Fruit fly (Drosophila melanogaster): ENCODE results near the gene AkhR.
A peak's percentile ranks its signal among the peaks of the same experiment; 100 is the strongest.

AkhR gene

dm6 chr2L:6698387-6698786 is 17.6 kb downstream of the AkhR start (continued):
- TF ChIP-seq ERR (GFP tag; optimal IDR thresholded peaks at IDR 0.05) (no peak), CG10321 (GFP tag; IDR thresholded peaks at IDR 0.05) (no peak), h (optimal IDR thresholded peaks at IDR 0.05) (no peak), ftz-f1 (GFP tag; optimal IDR thresholded peaks at IDR 0.05) (no peak), ham (GFP tag; IDR thresholded peaks at IDR 0.05) (no peak), CG4360 (GFP tag; IDR thresholded peaks at IDR 0.05) (no peak), NC2β (GFP tag; optimal IDR thresholded peaks at IDR 0.05) (peak; percentile 21), CG12942 (GFP tag; optimal IDR thresholded peaks at IDR 0.05) (peak; percentile 2), Optix (GFP tag; IDR thresholded peaks at IDR 0.05) (no peak), nerfin-2 (GFP tag; IDR thresholded peaks at IDR 0.05; ENCODE audit: partially characterized antibody) (no peak), knrl (GFP tag; IDR thresholded peaks at IDR 0.05; ENCODE audit: partially characterized antibody) (no peak), ato (GFP tag; IDR thresholded peaks at IDR 0.05; ENCODE audit: partially characterized antibody) (no peak)

dm6 chr2L:6696229-6696628 is 19.8 kb downstream of the AkhR start:
- no peak for TF ChIP-seq pan (optimal IDR thresholded peaks at IDR 0.05)
- no peak for TF ChIP-seq pan (GFP tag; optimal IDR thresholded peaks at IDR 0.05 in 1 of 2, IDR thresholded peaks at IDR 0.05 in 1 of 2)
- peak; percentile 43 for TF ChIP-seq oc (tag; optimal IDR thresholded peaks at IDR 0.05)
- TF ChIP-seq grn (GFP tag; optimal IDR thresholded peaks at IDR 0.05) = peak; percentile 94
- TF ChIP-seq CG31441 (GFP tag; IDR thresholded peaks at IDR 0.05) = no peak
- no peak for TF ChIP-seq CG4707 (GFP tag; optimal IDR thresholded peaks at IDR 0.05)
- TF ChIP-seq Stat92E (GFP tag; optimal IDR thresholded peaks at IDR 0.05) = peak in 1 of 3 experiments; percentile 79

- no peak for TF ChIP-seq CG7271 (tag; optimal IDR thresholded peaks at IDR 0.05)
- TF ChIP-seq CG14050 (GFP tag; IDR thresholded peaks at IDR 0.05) = no peak
- no peak for TF ChIP-seq psq (GFP tag; optimal IDR thresholded peaks at IDR 0.05)
- no peak for TF ChIP-seq bab2 (GFP tag; optimal IDR thresholded peaks at IDR 0.05)
- no peak for TF ChIP-seq so (GFP tag; IDR thresholded peaks at IDR 0.05)
- no peak for TF ChIP-seq br (optimal IDR thresholded peaks at IDR 0.05)
- no peak for TF ChIP-seq Kr (GFP tag; optimal IDR thresholded peaks at IDR 0.05)
- TF ChIP-seq hbn (GFP tag; IDR thresholded peaks at IDR 0.05; ENCODE audit: partially characterized antibody) = no peak
- peak; percentile 25 for TF ChIP-seq CG8290 (GFP tag; optimal IDR thresholded peaks at IDR 0.05)
- no peak for TF ChIP-seq CG8290 (tag; optimal IDR thresholded peaks at IDR 0.05)
- no peak for TF ChIP-seq hb (GFP tag; IDR thresholded peaks at IDR 0.05; ENCODE audit: partially characterized antibody)
- TF ChIP-seq crp (GFP tag; optimal IDR thresholded peaks at IDR 0.05) = no peak
- TF ChIP-seq Hsf (GFP tag; optimal IDR thresholded peaks at IDR 0.05) = peak; percentile 21
- TF ChIP-seq ac (GFP tag; optimal IDR thresholded peaks at IDR 0.05) = no peak
- TF ChIP-seq unpg (GFP tag; optimal IDR thresholded peaks at IDR 0.05) = peak; percentile 36
- TF ChIP-seq Blimp-1 (GFP tag; optimal IDR thresholded peaks at IDR 0.05) = peak; percentile 29
- peak; percentile 5 for TF ChIP-seq HmgZ (tag; optimal IDR thresholded peaks at IDR 0.05)
- no peak for TF ChIP-seq Myb (GFP tag; optimal IDR thresholded peaks at IDR 0.05)
- no peak for TF ChIP-seq CG32767 (GFP tag; IDR thresholded peaks at IDR 0.05)
- peak; percentile 64 for TF ChIP-seq grau (tag; optimal IDR thresholded peaks at IDR 0.05)
- TF ChIP-seq Hmr (GFP tag; optimal IDR thresholded peaks at IDR 0.05) = peak; percentile 43
- TF ChIP-seq gsb (GFP tag; IDR thresholded peaks at IDR 0.05) = no peak
- peak; percentile 20; the same call in 1 of the 2 replicates for TF ChIP-seq lmd (GFP tag; IDR thresholded peaks at IDR 0.05)
- no peak for TF ChIP-seq dm (GFP tag; optimal IDR thresholded peaks at IDR 0.05)
- peak; percentile 59 for TF ChIP-seq CG9437 (GFP tag; optimal IDR thresholded peaks at IDR 0.05)
- no peak for TF ChIP-seq mld (GFP tag; IDR thresholded peaks at IDR 0.05; ENCODE audit: partially characterized antibody)
- no peak for TF ChIP-seq vnd (GFP tag; IDR thresholded peaks at IDR 0.05; ENCODE audit: partially characterized antibody)
- TF ChIP-seq CG4854 (GFP tag; optimal IDR thresholded peaks at IDR 0.05) = no peak
- peak; percentile 33 for TF ChIP-seq CG3281 (GFP tag; optimal IDR thresholded peaks at IDR 0.05)
- no peak for TF ChIP-seq salm (tag; optimal IDR thresholded peaks at IDR 0.05)
- TF ChIP-seq abd-A (tag; optimal IDR thresholded peaks at IDR 0.05) = no peak
Observed at dm6 chr2L:6693794-6694254, 22.2 kb downstream of the AkhR start.

Measured in whole organism, embryonic.